Fruit fly (Drosophila melanogaster): ENCODE results near the gene CG32069.

Gene CG32069

dm6 chr3L:11061200-11061599 lies 1.2 kb downstream of the CG32069 start, which contains the start of the genes CG6321 and Blos2 (continued):
- TF ChIP-seq lab (GFP tag; optimal IDR thresholded peaks at IDR 0.05) (peak; percentile 86), Hr39 (optimal IDR thresholded peaks at IDR 0.05) (no peak), MESR4 (GFP tag; optimal IDR thresholded peaks at IDR 0.05) (no peak), CG1233 (GFP tag; optimal IDR thresholded peaks at IDR 0.05) (peak; percentile 64), CG9437 (GFP tag; optimal IDR thresholded peaks at IDR 0.05) (peak; percentile 69), sens (GFP tag) (peak; percentile 93), en (GFP tag; optimal IDR thresholded peaks at IDR 0.05) (peak; percentile 27), CG10267 (tag; optimal IDR thresholded peaks at IDR 0.05) (peak; percentile 81), CG13624 (GFP tag; optimal IDR thresholded peaks at IDR 0.05) (peak; percentile 57), CG4404 (GFP tag; IDR thresholded peaks at IDR 0.05) (0 out of 2 replicates have a peak, but pooled peaks have one; percentile 14), HHEX (GFP tag; optimal IDR thresholded peaks at IDR 0.05) (peak; percentile 72), pnt (GFP tag; optimal IDR thresholded peaks at IDR 0.05) (peak; percentile 39), pfk (GFP tag; optimal IDR thresholded peaks at IDR 0.05) (no peak), ems (GFP tag; optimal IDR thresholded peaks at IDR 0.05) (peak; percentile 55), HLHmδ (GFP tag; optimal IDR thresholded peaks at IDR 0.05) (no peak), corto (GFP tag; optimal IDR thresholded peaks at IDR 0.05) (no peak), Sry-δ (GFP tag; optimal IDR thresholded peaks at IDR 0.05) (peak; percentile 2), CG17359 (tag; optimal IDR thresholded peaks at IDR 0.05) (peak; percentile 84), Ssrp (tag; optimal IDR thresholded peaks at IDR 0.05) (peak; percentile 67), Taf1 (GFP tag; IDR thresholded peaks at IDR 0.05) (peak; percentile 40; the same call in 1 of the 2 replicates), CG8290 (GFP tag; optimal IDR thresholded peaks at IDR 0.05) (peak; percentile 31), CG8290 (tag; optimal IDR thresholded peaks at IDR 0.05) (peak in 1 of 2 experiments; percentile 61), da (GFP tag; optimal IDR thresholded peaks at IDR 0.05) (no peak), dmrt99B (tag; optimal IDR thresholded peaks at IDR 0.05) (peak; percentile 87), CG15073 (GFP tag; optimal IDR thresholded peaks at IDR 0.05) (no peak), cato (GFP tag; optimal IDR thresholded peaks at IDR 0.05; ENCODE audit: borderline replicate concordance) (no peak), CG9797 (GFP tag; optimal IDR thresholded peaks at IDR 0.05) (no peak), kni (GFP tag; optimal IDR thresholded peaks at IDR 0.05) (no peak), sob (GFP tag; IDR thresholded peaks at IDR 0.05) (peak; percentile 76), CG33213 (GFP tag; optimal IDR thresholded peaks at IDR 0.05) (peak; percentile 46), ap (GFP tag; IDR thresholded peaks at IDR 0.05) (peak; percentile 23; the same call in 1 of the 2 replicates), hbn (GFP tag; IDR thresholded peaks at IDR 0.05; ENCODE audit: partially characterized antibody) (no peak), Antp (GFP tag; optimal IDR thresholded peaks at IDR 0.05) (peak; percentile 15), Adf1 (GFP tag; IDR thresholded peaks at IDR 0.05) (0 out of 2 replicates have a peak, but pooled peaks have one; percentile 22), CG10654 (GFP tag; optimal IDR thresholded peaks at IDR 0.05) (peak; percentile 50), Med (GFP tag) (peak; percentile 93), run (tag; optimal IDR thresholded peaks at IDR 0.05) (peak; percentile 59), CG18619 (GFP tag; optimal IDR thresholded peaks at IDR 0.05) (peak; percentile 58), Xrp1 (GFP tag; IDR thresholded peaks at IDR 0.05) (peak; percentile 91), CG16815 (GFP tag; optimal IDR thresholded peaks at IDR 0.05) (peak; percentile 42), Hr51 (GFP tag; optimal IDR thresholded peaks at IDR 0.05) (peak; percentile 5 to 88), CG11695 (GFP tag; IDR thresholded peaks at IDR 0.05) (peak; percentile 82), Fer3 (tag; optimal IDR thresholded peaks at IDR 0.05) (peak; percentile 80), Meics (GFP tag; optimal IDR thresholded peaks at IDR 0.05) (peak; percentile 85), CG14050 (GFP tag; IDR thresholded peaks at IDR 0.05) (peak; percentile 49; the same call in 1 of the 3 replicates), h (optimal IDR thresholded peaks at IDR 0.05) (no peak), CG8359 (GFP tag; optimal IDR thresholded peaks at IDR 0.05; ENCODE audit: borderline replicate concordance) (peak; percentile 30), Chrac-16 (GFP tag; optimal IDR thresholded peaks at IDR 0.05) (peak; percentile 55), ac (GFP tag; optimal IDR thresholded peaks at IDR 0.05) (no peak), CG15269 (tag; optimal IDR thresholded peaks at IDR 0.05) (peak; percentile 88), Atf3 (GFP tag; optimal IDR thresholded peaks at IDR 0.05) (no peak)
